Fruit fly (Drosophila melanogaster): ENCODE data around the gene Ythdc1.
A peak's percentile ranks its signal among the peaks of the same experiment; 100 is the strongest.

DNA sequence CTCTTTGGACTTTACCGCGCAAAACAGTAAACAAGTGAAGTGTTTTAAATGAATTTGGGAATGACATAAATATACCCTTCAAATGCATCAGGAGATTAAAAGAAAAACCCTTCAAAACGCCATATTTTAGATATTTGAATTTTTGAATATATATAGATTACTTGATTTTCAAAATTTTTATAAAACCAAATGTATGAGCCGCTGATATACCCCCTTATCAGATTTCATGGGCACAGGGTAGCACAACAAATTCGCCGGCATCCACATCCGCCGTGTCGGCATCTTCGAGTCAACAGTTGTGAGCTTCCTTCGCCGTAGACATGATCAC is 4.0 kb upstream of the Ythdc1 start, which contains the start of gene Ids:
- TF ChIP-seq kay (GFP tag; ENCODE audit: borderline replicate concordance) (no peak), CG12768 (GFP tag; optimal IDR thresholded peaks at IDR 0.05) (peak; percentile 52), Crg-1 (GFP tag; optimal IDR thresholded peaks at IDR 0.05) (peak; percentile 9), Mnt (GFP tag; optimal IDR thresholded peaks at IDR 0.05) (no peak), cic (GFP tag; optimal IDR thresholded peaks at IDR 0.05) (no peak), Hr96 (GFP tag; optimal IDR thresholded peaks at IDR 0.05) (no peak), CG1620 (GFP tag; optimal IDR thresholded peaks at IDR 0.05) (no peak)

All from whole organism, adult.